Worm (Caenorhabditis elegans) whole organism, early embryonic: ENCODE results near the gene hsp-90.

Experiments
- ama-1 ChIP-seq: fragments of 150-350 bp; optimal IDR thresholded peaks from 2 replicates; lab custom pipeline; 2014
- ceh-13 ChIP-seq: fragments of 200-800 bp; sonication (Bioruptor generic); optimal IDR thresholded peaks from 2 replicates; lab custom pipeline; 2018; ENCODE audit warnings: mild to moderate bottlenecking, missing genetic modification characterization, missing compliant biosample characterization
- ets-7 ChIP-seq: sonication (generic microtip); optimal IDR thresholded peaks from 2 replicates; lab custom pipeline; 2016; ENCODE audit warnings: missing genotype, missing genetic modification characterization, missing compliant biosample characterization
- tbx-37 ChIP-seq: fragments of 200-800 bp; sonication (Bioruptor generic); conservative IDR thresholded peaks from 2 replicates; pipeline ENCODE4 v1.3.6; 2022; ENCODE audit warnings: missing genetic modification reagents, missing genetic modification characterization, missing compliant biosample characterization

DNA sequence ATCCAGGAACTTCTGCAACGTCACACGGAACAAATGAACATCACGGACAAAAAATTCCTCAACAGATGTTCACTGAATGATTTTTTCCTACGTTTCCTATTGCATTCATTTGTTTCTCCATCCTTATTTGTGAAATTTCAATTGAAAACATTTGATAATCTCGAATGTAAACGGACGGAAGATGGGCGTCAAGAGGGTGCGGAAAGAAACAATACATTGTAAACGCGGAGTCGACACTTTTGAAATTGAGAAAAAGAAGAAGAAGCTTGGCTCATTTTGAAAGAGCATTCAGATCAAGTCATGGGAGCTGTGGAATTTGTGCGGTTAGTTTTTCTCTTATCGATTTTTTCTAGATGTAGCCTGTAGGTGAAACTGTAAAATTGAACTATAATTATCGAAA, 21.7 kb upstream of the hsp-90 start, which contains the start of gene C47E8.9:
- TF ChIP-seq tbx-37 (GFP tag; lab: Robert Waterston, UW) (no peak), ama-1 (lab: Kevin White, UChicago) (no peak), ets-7 (tag; lab: Kevin White, UChicago) (no peak), ceh-13 (GFP tag; lab: Kevin White, UChicago) (no peak)
